Worm (Caenorhabditis elegans): ENCODE measurements around the gene madd-2.
A peak's percentile ranks its signal among the peaks of the same experiment; 100 is the strongest.

Gene madd-2

DNA sequence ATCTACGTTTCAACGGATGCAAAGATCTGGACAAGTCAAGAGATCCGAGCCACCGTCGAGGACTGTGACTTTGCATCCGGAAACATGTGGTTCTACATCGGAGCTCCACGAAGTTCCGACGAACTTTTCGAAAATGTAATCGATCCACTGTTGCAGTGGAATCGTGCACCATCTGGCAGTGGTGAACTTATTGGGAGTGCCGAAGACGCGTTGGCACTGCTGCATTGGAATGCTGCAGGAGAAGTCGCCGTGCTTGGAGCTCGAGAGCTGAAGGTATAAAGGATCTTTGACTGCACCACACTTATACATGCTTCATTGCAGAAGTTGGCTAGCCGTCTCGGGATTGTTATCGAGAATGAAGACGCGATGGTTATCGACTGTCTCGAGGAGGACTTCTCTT is 26.8 kb upstream of the madd-2 start:
- TF ChIP-seq tbx-37 (GFP tag; conservative IDR thresholded peaks at IDR 0.05) (no peak), sea-1 (GFP tag; conservative IDR thresholded peaks at IDR 0.05) (no peak), F13C5.2 (tag; optimal IDR thresholded peaks at IDR 0.05) (no peak), tra-4 (tag; optimal IDR thresholded peaks at IDR 0.05) (no peak), hnd-1 (tag; optimal IDR thresholded peaks at IDR 0.05) (no peak), flt-1 (GFP tag; IDR thresholded peaks at IDR 0.05) (no peak), tbx-11 (GFP tag; IDR thresholded peaks at IDR 0.05) (no peak)

DNA sequence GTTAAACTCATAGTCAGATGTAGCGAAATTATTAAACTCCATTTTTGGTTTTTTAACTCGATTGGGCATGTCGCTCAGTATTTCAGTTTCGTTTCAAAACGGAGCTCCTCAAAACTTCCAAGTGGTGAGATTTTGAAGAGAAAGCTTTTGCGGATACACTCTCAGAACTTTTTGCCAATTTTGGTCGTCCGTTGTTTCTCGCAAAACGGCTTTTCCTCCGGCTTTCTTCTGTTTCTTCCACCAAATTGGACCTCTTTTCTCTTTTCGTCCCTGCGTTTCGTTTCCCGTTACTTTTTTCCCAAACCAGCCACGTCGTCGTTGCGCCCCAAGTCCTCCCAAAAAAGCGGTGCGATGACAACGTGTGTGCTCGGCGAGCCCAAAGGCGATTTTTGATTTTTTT is 24.8 kb upstream of the madd-2 start, which contains the start of gene C39F7.1:
TSS of gene C39F7.1 (plus strand) at position 301 of the 400 bp plus-strand sequence.
- TF ChIP-seq ama-1 (optimal IDR thresholded peaks at IDR 0.05) = no peak
- no peak for TF ChIP-seq hmbx-1 (tag; optimal IDR thresholded peaks at IDR 0.05)
- TF ChIP-seq hmg-4 (GFP tag; optimal IDR thresholded peaks at IDR 0.05) = no peak
- no peak for TF ChIP-seq B0310.2 (tag; optimal IDR thresholded peaks at IDR 0.05)
- TF ChIP-seq pes-1 (GFP tag; IDR thresholded peaks at IDR 0.05) = no peak
- TF ChIP-seq tbx-37 (GFP tag; conservative IDR thresholded peaks at IDR 0.05) = no peak
- TF ChIP-seq ets-7 (tag; optimal IDR thresholded peaks at IDR 0.05) = no peak
- no peak for TF ChIP-seq flt-1 (GFP tag; IDR thresholded peaks at IDR 0.05)
- TF ChIP-seq tra-4 (tag; optimal IDR thresholded peaks at IDR 0.05) = no peak
- no peak for TF ChIP-seq sea-1 (GFP tag; conservative IDR thresholded peaks at IDR 0.05)
- TF ChIP-seq F13C5.2 (tag; optimal IDR thresholded peaks at IDR 0.05) = no peak

DNA sequence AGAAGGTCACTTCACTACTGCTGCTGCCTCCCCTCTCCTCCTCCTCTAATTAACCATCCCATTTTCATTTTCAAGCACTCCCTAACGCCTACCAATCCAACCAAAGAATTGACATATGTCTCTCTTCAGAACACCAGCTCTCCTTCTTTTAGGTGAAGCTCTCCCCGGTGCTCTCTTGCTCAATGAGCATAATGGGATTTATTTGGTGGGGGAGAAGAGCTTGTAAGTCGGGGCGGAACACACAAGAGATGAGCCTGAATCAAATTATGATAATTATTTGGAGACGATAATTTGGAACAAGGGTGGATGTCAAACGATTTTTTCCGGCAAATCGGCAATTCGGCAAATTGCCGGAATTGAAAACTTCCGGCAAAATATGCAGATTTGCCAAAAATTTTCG is 17.5 kb upstream of the madd-2 start:
- TF ChIP-seq ceh-36 (tag; optimal IDR thresholded peaks at IDR 0.05) (no peak), hmg-4 (GFP tag; optimal IDR thresholded peaks at IDR 0.05) (no peak), flt-1 (GFP tag; IDR thresholded peaks at IDR 0.05) (no peak), scrt-1 (GFP tag; IDR thresholded peaks at IDR 0.05) (no peak), F13C5.2 (tag; optimal IDR thresholded peaks at IDR 0.05) (no peak), tra-4 (tag; optimal IDR thresholded peaks at IDR 0.05) (no peak), tbx-37 (GFP tag; conservative IDR thresholded peaks at IDR 0.05) (no peak), ets-7 (tag; optimal IDR thresholded peaks at IDR 0.05) (no peak), ceh-13 (GFP tag; optimal IDR thresholded peaks at IDR 0.05) (no peak), sea-1 (GFP tag; conservative IDR thresholded peaks at IDR 0.05) (no peak), hnd-1 (tag; optimal IDR thresholded peaks at IDR 0.05) (no peak), B0310.2 (tag; optimal IDR thresholded peaks at IDR 0.05) (no peak), aly-1 (tag; optimal IDR thresholded peaks at IDR 0.05) (no peak), hmbx-1 (tag; optimal IDR thresholded peaks at IDR 0.05) (no peak), tbx-11 (GFP tag; IDR thresholded peaks at IDR 0.05) (no peak)

DNA sequence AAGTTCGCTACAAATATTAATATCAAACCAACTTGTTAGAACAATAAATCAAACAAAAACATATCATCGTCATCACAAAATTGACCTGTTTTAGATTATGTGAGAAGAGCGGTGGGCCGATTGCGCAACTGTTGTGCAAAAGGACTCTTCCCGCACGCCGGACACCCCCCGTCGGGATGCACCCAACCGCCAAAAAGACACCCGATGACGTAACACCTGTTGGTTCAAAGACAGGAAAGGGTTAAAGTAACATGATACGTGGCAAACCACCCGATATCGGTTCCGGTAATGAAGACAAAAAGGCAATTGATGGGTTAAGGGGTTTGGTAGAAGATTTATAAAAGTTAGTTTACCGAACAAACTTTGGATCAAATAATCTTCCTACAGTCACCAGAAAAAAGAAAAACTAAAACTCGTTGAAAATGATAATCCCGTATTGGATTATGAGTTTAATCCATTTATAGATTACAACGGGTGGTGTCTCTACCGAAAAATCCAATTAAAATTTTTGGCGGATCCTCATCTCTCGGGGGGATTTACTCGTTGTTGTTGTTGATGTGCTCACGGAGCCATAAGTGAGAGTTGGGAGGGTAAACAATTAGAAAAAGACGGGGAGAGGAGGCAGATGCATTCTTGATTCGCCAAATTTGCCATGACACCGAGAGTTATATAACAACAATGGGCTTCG is 8.9 kb upstream of the madd-2 start:
- TF ChIP-seq ceh-36 (tag; optimal IDR thresholded peaks at IDR 0.05) = no peak
- TF ChIP-seq F13C5.2 (tag; optimal IDR thresholded peaks at IDR 0.05) = no peak
- TF ChIP-seq sea-1 (GFP tag; conservative IDR thresholded peaks at IDR 0.05) = 0 out of 2 replicates have a peak, but pooled peaks have one; percentile 34
- no peak for TF ChIP-seq ets-7 (tag; optimal IDR thresholded peaks at IDR 0.05)
- TF ChIP-seq tra-4 (tag; optimal IDR thresholded peaks at IDR 0.05) = no peak
- TF ChIP-seq B0310.2 (tag; optimal IDR thresholded peaks at IDR 0.05) = no peak
- TF ChIP-seq pes-1 (GFP tag; IDR thresholded peaks at IDR 0.05) = no peak
- no peak for TF ChIP-seq ama-1 (optimal IDR thresholded peaks at IDR 0.05)
- no peak for TF ChIP-seq hmg-4 (GFP tag; optimal IDR thresholded peaks at IDR 0.05)

DNA sequence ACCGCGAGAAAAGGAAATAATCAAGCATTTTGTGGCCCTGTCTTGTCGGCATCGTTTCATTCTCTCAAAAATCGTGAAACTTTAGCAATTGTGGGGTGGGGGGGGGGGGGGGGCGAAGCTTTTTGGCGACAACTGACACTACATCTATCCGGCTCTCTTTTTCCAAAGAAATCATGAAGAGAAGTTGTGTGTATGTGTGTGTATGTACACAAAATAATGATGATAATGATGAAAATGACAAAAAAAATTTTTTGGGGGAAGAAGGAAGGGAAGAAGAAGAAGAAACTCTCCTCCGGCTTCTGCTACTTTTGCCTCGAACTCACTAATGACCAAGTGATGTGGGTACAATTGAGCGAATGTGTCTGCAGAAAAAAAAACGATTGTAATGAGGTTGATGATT is 7.8 kb upstream of the madd-2 start:
- TF ChIP-seq ceh-36 (tag; optimal IDR thresholded peaks at IDR 0.05) (no peak), hmbx-1 (tag; optimal IDR thresholded peaks at IDR 0.05) (no peak), tbx-37 (GFP tag; conservative IDR thresholded peaks at IDR 0.05) (no peak), B0310.2 (tag; optimal IDR thresholded peaks at IDR 0.05) (no peak), pes-1 (GFP tag; IDR thresholded peaks at IDR 0.05) (no peak), F13C5.2 (tag; optimal IDR thresholded peaks at IDR 0.05) (no peak), hmg-4 (GFP tag; optimal IDR thresholded peaks at IDR 0.05) (no peak), ets-7 (tag; optimal IDR thresholded peaks at IDR 0.05) (no peak), tra-4 (tag; optimal IDR thresholded peaks at IDR 0.05) (no peak), hnd-1 (tag; optimal IDR thresholded peaks at IDR 0.05) (no peak)

DNA sequence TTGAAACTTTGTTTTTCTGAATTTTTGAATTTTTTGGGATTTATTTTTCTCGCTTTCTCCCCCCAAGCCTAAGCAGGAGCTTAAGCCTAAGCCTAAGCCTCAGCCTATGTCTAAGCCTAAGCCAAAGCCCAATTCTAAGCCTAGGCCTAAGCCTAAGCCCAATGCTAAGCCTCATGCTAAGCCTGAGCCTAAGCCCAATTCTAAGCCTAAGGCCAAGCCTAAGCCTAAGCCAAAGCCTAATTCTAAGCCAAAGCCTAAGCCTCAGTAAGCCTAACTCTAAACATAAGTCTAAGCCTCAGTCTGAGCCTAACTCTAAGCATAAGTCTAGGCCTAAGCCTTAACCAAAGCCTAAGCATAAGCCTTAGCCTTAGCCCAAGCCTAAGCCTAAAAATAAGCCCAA is 7.2 kb upstream of the madd-2 start:
- TF ChIP-seq ceh-36 (tag; optimal IDR thresholded peaks at IDR 0.05) (peak; percentile 73), ama-1 (optimal IDR thresholded peaks at IDR 0.05) (no peak), tra-4 (tag; optimal IDR thresholded peaks at IDR 0.05) (no peak), flt-1 (GFP tag; IDR thresholded peaks at IDR 0.05) (no peak), ceh-13 (GFP tag; optimal IDR thresholded peaks at IDR 0.05) (no peak), hmg-4 (GFP tag; optimal IDR thresholded peaks at IDR 0.05) (no peak)

DNA sequence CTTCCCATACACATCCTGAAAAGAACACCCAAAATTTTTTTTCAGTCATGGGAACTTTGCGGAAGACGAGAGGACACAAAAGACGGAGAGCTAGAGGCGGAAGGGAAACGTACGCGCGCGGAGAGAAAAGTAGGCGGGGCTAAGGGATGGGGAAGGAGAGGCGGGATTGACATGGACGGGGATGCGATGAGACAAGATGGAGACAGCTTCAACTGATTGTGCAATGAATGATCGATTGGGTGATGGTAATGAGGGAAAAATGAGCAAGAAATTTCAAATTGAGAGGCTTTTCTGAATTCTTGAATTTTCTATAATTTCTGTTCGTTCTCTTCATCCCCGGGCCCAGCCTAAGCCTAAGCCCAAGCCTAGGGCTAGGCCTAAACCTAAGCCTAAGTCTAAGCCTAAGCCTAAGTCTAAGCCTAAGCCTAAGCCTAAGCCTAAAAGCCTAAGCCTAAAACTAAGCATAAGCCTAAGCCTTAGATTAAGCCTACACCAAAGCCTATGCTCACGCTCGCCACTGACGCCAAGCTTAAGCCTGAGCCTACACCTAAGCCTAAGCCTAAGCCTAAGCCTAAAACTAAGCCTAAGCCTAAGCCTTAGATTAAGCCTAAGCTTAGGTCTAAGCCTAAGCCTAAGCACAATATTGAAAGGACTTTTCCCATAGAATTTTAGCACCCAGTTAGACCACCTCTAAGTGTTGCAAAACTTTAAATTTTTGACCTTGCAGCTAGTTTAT is 1.2 kb upstream of the madd-2 start:
- no peak for TF ChIP-seq ama-1 (optimal IDR thresholded peaks at IDR 0.05)
- TF ChIP-seq pes-1 (GFP tag; IDR thresholded peaks at IDR 0.05) = no peak
- no peak for TF ChIP-seq F13C5.2 (tag; optimal IDR thresholded peaks at IDR 0.05)
- TF ChIP-seq ceh-36 (tag; optimal IDR thresholded peaks at IDR 0.05) = peak; percentile 90

DNA sequence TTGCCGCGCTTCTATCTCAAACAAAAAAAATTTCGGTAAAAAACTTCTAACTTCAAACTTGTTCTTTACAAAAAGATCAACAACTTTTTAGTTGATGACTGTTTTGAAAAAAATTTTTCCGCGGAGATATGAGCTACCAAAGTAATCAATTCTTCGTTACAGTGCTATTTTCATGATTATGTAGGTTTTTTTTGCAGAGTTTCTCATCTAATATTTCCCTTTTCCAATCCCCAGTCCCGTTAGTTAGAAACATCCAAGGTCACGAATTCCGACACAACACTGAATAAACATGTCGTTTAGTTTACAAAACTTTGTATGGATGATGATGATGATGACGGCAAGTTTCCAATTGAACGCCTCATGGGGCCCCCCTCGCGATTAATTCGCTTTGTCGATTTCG is 2.7 kb downstream of the madd-2 start:
- no peak for TF ChIP-seq ets-7 (tag; optimal IDR thresholded peaks at IDR 0.05)
- no peak for TF ChIP-seq tbx-11 (GFP tag; IDR thresholded peaks at IDR 0.05)
- no peak for TF ChIP-seq scrt-1 (GFP tag; IDR thresholded peaks at IDR 0.05)
- no peak for TF ChIP-seq sea-1 (GFP tag; conservative IDR thresholded peaks at IDR 0.05)
- no peak for TF ChIP-seq ceh-36 (tag; optimal IDR thresholded peaks at IDR 0.05)
- no peak for TF ChIP-seq hnd-1 (tag; optimal IDR thresholded peaks at IDR 0.05)
- TF ChIP-seq tra-4 (tag; optimal IDR thresholded peaks at IDR 0.05) = no peak
- TF ChIP-seq tbx-37 (GFP tag; conservative IDR thresholded peaks at IDR 0.05) = no peak
- no peak for TF ChIP-seq ceh-13 (GFP tag; optimal IDR thresholded peaks at IDR 0.05)
- TF ChIP-seq B0310.2 (tag; optimal IDR thresholded peaks at IDR 0.05) = no peak
- no peak for TF ChIP-seq F13C5.2 (tag; optimal IDR thresholded peaks at IDR 0.05)
- no peak for TF ChIP-seq ama-1 (optimal IDR thresholded peaks at IDR 0.05)

Data from whole organism, early embryonic.